Worm (Caenorhabditis elegans): ENCODE measurements around the gene grl-10.

DNA sequence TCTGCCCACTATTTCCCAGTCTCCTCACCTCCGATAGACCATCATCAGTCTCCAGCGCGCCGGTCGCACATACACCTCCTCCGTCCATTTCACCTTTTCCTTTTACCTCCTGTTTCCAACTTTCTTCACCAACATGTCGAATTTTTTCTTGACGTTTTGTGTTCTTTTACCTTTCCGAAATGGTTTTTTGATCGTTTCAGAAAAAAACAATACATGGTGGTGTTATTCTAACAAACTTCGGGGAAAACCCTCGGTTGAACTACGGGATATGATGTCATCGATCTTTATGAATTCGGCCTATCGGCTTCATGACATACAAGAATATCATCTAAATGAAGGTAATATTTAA is 45.7 kb upstream of the grl-10 start, which contains the start of gene Y97E10C.1:
- TF ChIP-seq drap-1 (GFP tag; optimal IDR thresholded peaks at IDR 0.05) (no peak), ceh-83 (GFP tag; optimal IDR thresholded peaks at IDR 0.05) (no peak), nhr-76 (tag; optimal IDR thresholded peaks at IDR 0.05) (no peak), lsy-2 (tag; optimal IDR thresholded peaks at IDR 0.05) (no peak), unc-39 (tag; optimal IDR thresholded peaks at IDR 0.05) (no peak), ztf-11 (tag; optimal IDR thresholded peaks at IDR 0.05) (no peak), blmp-1 (tag; optimal IDR thresholded peaks at IDR 0.05) (no peak), nhr-12 (tag; optimal IDR thresholded peaks at IDR 0.05) (no peak), lin-13 (tag; optimal IDR thresholded peaks at IDR 0.05) (no peak), mep-1 (tag; optimal IDR thresholded peaks at IDR 0.05) (no peak), snpc-4 (tag; optimal IDR thresholded peaks at IDR 0.05) (no peak), cnd-1 (tag; optimal IDR thresholded peaks at IDR 0.05) (no peak), pha-4 (tag; optimal IDR thresholded peaks at IDR 0.05) (no peak)
